Fruit fly (Drosophila melanogaster) whole organism, pupa: ENCODE measurements around the gene CG7497.

Experiments used
- CG10348 ChIP-seq: fragments of 200-800 bp; sonication (Bioruptor generic); IDR thresholded peaks from 2 replicates; pipeline ENCODE4 v1.3.6; 2022; ENCODE audit warnings: missing biosample characterization, missing genetic modification characterization
- CG12605 ChIP-seq: fragments of 200-800 bp; sonication (Bioruptor generic); IDR thresholded peaks from 2 replicates; pipeline ENCODE4 v1.3.6; 2022; ENCODE audit warnings: missing biosample characterization, missing genetic modification characterization
- CG13204 ChIP-seq: fragments of 200-800 bp; sonication (Bioruptor generic); optimal IDR thresholded peaks from 2 replicates; lab custom pipeline; 2018; ENCODE audit warnings: missing biosample characterization, mild to moderate bottlenecking, missing genetic modification characterization, moderate library complexity
- CG14655 ChIP-seq: fragments of 200-800 bp; sonication (Bioruptor generic); optimal IDR thresholded peaks from 3 replicates; lab custom pipeline; 2017; ENCODE audit warnings: mild to moderate bottlenecking, missing biosample characterization, missing genetic modification reagents, missing genetic modification characterization
- CG15710 ChIP-seq: fragments of 200-800 bp; sonication (Bioruptor generic); optimal IDR thresholded peaks from 2 replicates; lab custom pipeline; 2018; ENCODE audit warnings: missing biosample characterization, mild to moderate bottlenecking, missing genetic modification characterization, moderate library complexity
- CG17806 ChIP-seq: fragments of 200-800 bp; sonication (Bioruptor generic); optimal IDR thresholded peaks from 2 replicates; lab custom pipeline; 2018; ENCODE audit warnings: missing biosample characterization, mild to moderate bottlenecking, missing genetic modification characterization, moderate library complexity
- CG32121 ChIP-seq: fragments of 200-800 bp; sonication (Bioruptor generic); IDR thresholded peaks from 2 replicates; pipeline ENCODE4 v1.3.6; 2022; ENCODE audit warnings: missing biosample characterization, missing genetic modification characterization
- CG34367 ChIP-seq: fragments of 200-800 bp; sonication (Bioruptor generic); optimal IDR thresholded peaks from 2 replicates; lab custom pipeline; 2018; ENCODE audit warnings: missing biosample characterization, mild to moderate bottlenecking, missing genetic modification characterization
- CG4496 ChIP-seq: fragments of 200-800 bp; sonication (Bioruptor generic); IDR thresholded peaks from 3 replicates; pipeline ENCODE4 v1.3.6; 2022; ENCODE audit warnings: missing biosample characterization, missing genetic modification characterization
- CG8159 ChIP-seq: fragments of 200-800 bp; sonication (Bioruptor generic); optimal IDR thresholded peaks from 3 replicates; lab custom pipeline; 2018; ENCODE audit warnings: missing biosample characterization, mild to moderate bottlenecking, missing genetic modification characterization, moderate library complexity
- CG8301 ChIP-seq: fragments of 200-800 bp; sonication (Bioruptor generic); optimal IDR thresholded peaks from 2 replicates; lab custom pipeline; 2018; ENCODE audit warnings: missing biosample characterization, mild to moderate bottlenecking, missing genetic modification characterization
- CG9948 ChIP-seq: fragments of 200-800 bp; sonication (Bioruptor generic); optimal IDR thresholded peaks from 2 replicates; lab custom pipeline; 2018; ENCODE audit warnings: missing biosample characterization, mild to moderate bottlenecking, missing genetic modification characterization, moderate library complexity
- D1 ChIP-seq: fragments of 200-800 bp; sonication (Bioruptor generic); optimal IDR thresholded peaks from 2 replicates; lab custom pipeline; 2018; ENCODE audit warnings: missing biosample characterization, mild to moderate bottlenecking, missing genetic modification characterization, moderate library complexity
- EcR ChIP-seq: fragments of 200-800 bp; sonication (Bioruptor generic); optimal IDR thresholded peaks from 3 replicates; lab custom pipeline; 2019; ENCODE audit warnings: missing biosample characterization, missing genetic modification characterization, mild to moderate bottlenecking, moderate library complexity, missing genetic modification reagents
- Ets98B ChIP-seq: fragments of 200-800 bp; sonication (Bioruptor generic); IDR thresholded peaks from 2 replicates; pipeline ENCODE4 v1.3.6; 2022; ENCODE audit warnings: missing biosample characterization, missing genetic modification characterization
- Pif1A ChIP-seq: fragments of 200-800 bp; sonication (Bioruptor generic); optimal IDR thresholded peaks from 3 replicates; lab custom pipeline; 2016; ENCODE audit warnings: missing biosample characterization, missing genetic modification characterization
- Pif1B ChIP-seq: fragments of 200-800 bp; sonication (Bioruptor generic); optimal IDR thresholded peaks from 3 replicates; lab custom pipeline; 2016; ENCODE audit warnings: missing biosample characterization, missing genetic modification characterization
- Snoo ChIP-seq: fragments of 200-800 bp; sonication (Bioruptor generic); optimal IDR thresholded peaks from 3 replicates; lab custom pipeline; 2017; ENCODE audit warnings: missing biosample characterization, mild to moderate bottlenecking, missing genetic modification characterization, inconsistent platforms
- fd96Ca ChIP-seq: fragments of 200-800 bp; sonication (Bioruptor generic); IDR thresholded peaks from 3 replicates; pipeline ENCODE4 v1.3.6; 2022; ENCODE audit warnings: missing biosample characterization, missing genetic modification characterization
- gl ChIP-seq: fragments of 200-800 bp; sonication (Bioruptor generic); optimal IDR thresholded peaks from 2 replicates; lab custom pipeline; 2018; ENCODE audit warnings: missing biosample characterization, mild to moderate bottlenecking, missing genetic modification characterization
- rn ChIP-seq: fragments of 200-800 bp; sonication (Bioruptor generic); IDR thresholded peaks from 2 replicates; pipeline ENCODE4 v1.3.6; 2022; ENCODE audit warnings: missing biosample characterization, missing genetic modification characterization

Gene CG7497

DNA sequence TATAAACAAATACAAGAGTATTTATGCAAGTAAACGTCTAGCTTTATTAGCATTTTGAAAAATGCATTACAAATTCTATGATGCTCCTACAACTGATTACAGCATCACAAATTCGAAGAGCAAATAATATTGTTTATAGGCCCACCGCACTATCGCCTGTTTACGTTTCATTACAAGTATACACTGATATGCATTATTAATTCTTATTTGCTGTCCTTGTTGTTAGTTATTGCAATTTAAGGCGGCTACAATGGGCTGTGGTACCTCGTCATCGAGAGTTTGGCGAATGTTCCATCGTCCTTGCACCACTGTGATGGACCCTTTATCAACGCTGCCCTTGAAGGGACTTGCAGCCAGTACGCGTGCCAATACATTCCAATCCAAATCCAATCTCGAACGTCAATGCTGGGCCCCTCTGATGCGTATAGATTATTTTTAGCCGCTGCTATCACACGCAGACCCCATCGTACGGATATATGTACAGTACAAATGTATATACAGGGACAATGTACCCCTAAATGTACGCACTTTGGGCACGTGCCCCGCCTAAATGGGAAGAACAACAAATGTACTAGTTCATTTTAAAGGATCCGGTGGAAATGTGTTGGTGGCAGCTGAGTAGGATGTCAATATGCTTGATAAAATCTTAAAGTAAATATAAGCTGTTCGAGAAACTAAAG is 23.6 kb downstream of the CG7497 start:
- 0 out of 2 replicates have a peak, but pooled peaks have one; percentile 16 for TF ChIP-seq CG32121 (GFP tag; lab: Robert Waterston, UW)
- TF ChIP-seq gl (tag; lab: Kevin White, UChicago), result no peak

dm6 chr3L:17657728-17658379 is 24.6 kb downstream of the CG7497 start:
- TF ChIP-seq EcR (GFP tag; lab: Kevin White, UChicago) (peak; percentile 96), CG8159 (tag; lab: Kevin White, UChicago) (peak; percentile 89), CG15710 (tag; lab: Kevin White, UChicago) (peak; percentile 88), CG34367 (tag; lab: Kevin White, UChicago) (peak; percentile 85), CG14655 (GFP tag; lab: Kevin White, UChicago) (peak; percentile 89), CG32121 (GFP tag; lab: Robert Waterston, UW) (peak; percentile 54; the same call in 1 of the 2 replicates), gl (tag; lab: Kevin White, UChicago) (peak; percentile 55), CG8301 (tag; lab: Kevin White, UChicago) (peak; percentile 88), fd96Ca (GFP tag; lab: Robert Waterston, UW) (peak; percentile 83; the same call in 2 of the 3 replicates), CG13204 (GFP tag; lab: Kevin White, UChicago) (peak; percentile 63), D1 (peak; percentile 68), CG4496 (peak; percentile 85), rn (GFP tag; lab: Robert Waterston, UW) (peak; percentile 54; the same call in 1 of the 2 replicates), CG17806 (peak; percentile 84), CG12605 (GFP tag; lab: Robert Waterston, UW) (peak; percentile 70; the same call in 1 of the 2 replicates), Pif1B (GFP tag; lab: Kevin White, UChicago) (peak; percentile 82), Ets98B (GFP tag; lab: Robert Waterston, UW) (peak; percentile 75), Pif1A (GFP tag; lab: Kevin White, UChicago) (peak; percentile 78), CG10348 (GFP tag; lab: Robert Waterston, UW) (no peak), CG9948 (tag; lab: Kevin White, UChicago) (peak; percentile 90), Snoo (tag; lab: Kevin White, UChicago) (peak; percentile 58)
- TF ChIP-seq, all 21 proteins: peak for 20

DNA sequence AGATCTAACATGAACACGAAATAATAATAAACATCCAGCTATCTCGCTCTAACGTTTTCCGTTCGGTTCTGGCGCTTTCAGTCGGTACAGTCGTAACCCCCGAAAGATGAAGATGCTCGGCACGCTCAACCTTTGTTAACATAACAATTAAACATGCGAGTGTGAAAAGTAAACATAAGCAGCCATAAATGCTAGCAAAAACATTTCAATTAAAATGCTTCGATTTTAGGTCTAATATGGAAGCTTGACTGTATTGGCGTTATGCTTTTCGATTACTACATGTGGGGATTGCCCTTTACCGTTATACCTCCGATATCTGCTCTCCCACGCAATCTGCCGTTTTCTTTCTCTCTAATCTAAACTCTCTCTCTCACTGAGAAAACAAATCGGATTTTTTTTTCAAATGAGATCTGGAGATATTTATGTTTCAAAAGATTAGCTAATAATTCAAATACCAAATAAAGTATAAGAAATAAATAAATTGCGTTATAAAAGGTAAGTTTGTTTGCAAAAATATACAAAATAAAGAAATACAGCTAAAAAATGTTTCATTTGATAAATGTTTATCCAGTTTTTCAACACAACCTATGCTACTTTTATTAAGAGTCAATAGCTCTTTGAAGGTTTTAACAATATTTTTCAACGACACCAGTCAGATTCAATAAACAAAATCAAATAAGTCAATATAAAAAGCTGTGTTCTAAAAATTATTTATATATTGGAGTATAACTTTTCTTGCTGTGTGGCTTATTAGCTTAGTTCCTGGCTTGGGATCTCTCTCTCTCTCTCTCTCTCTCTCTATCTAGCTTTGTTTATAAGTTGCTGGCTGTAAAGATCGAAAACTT is 25.4 kb downstream of the CG7497 start:
- TF ChIP-seq Ets98B (GFP tag; lab: Robert Waterston, UW) (peak; percentile 89), Pif1A (GFP tag; lab: Kevin White, UChicago) (peak; percentile 56), CG13204 (GFP tag; lab: Kevin White, UChicago) (no peak), CG14655 (GFP tag; lab: Kevin White, UChicago) (peak; percentile 57), CG15710 (tag; lab: Kevin White, UChicago) (peak; percentile 17), CG32121 (GFP tag; lab: Robert Waterston, UW) (peak; percentile 66), fd96Ca (GFP tag; lab: Robert Waterston, UW) (peak; percentile 86; the same call in 2 of the 3 replicates), EcR (GFP tag; lab: Kevin White, UChicago) (no peak), CG12605 (GFP tag; lab: Robert Waterston, UW) (peak; percentile 76), CG17806 (peak; percentile 47), gl (tag; lab: Kevin White, UChicago) (no peak), CG10348 (GFP tag; lab: Robert Waterston, UW) (peak; percentile 49; the same call in 1 of the 2 replicates), CG9948 (tag; lab: Kevin White, UChicago) (peak; percentile 30), CG4496 (peak; percentile 87), Snoo (tag; lab: Kevin White, UChicago) (peak; percentile 34), CG34367 (tag; lab: Kevin White, UChicago) (no peak), CG8301 (tag; lab: Kevin White, UChicago) (peak; percentile 62), Pif1B (GFP tag; lab: Kevin White, UChicago) (peak; percentile 44), D1 (no peak), rn (GFP tag; lab: Robert Waterston, UW) (peak; percentile 49; the same call in 1 of the 2 replicates), CG8159 (tag; lab: Kevin White, UChicago) (no peak)

DNA sequence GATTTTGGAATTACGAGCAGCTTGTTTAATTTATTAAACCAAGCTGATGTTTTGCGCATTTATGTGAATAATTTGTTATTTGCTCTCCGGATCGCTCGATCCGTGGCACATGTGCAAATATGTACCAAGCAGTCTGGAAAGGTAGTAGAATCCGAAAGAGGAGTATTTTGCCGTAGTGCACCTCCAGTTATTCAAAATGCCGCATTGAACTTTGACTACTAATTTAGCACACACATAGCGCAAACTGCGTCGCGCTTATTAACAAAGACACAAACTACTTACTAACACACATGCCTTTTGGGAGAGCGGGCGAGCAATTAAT is 26.0 kb downstream of the CG7497 start:
- TF ChIP-seq CG4496 (no peak), CG10348 (GFP tag; lab: Robert Waterston, UW) (no peak), rn (GFP tag; lab: Robert Waterston, UW) (no peak)

DNA sequence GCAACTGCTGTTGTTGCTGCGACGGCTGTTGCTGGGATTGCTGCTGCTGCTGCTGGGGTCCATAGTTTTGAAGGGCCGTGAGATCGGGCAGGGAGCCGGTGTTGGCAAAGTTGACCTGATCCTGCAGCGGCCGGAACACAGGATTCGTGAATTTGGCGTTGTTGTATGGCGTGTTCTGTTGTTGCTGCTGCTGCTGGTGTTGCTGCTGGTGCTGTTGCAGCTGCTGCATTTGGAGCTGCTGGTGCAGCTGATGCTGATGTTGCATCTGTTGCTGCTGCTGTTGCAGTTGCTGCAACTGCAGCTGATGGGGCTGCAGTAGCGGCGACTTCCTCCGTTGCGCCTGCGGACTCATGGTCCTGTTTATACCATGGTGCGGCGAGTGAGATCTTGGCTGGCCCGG is 30.4 kb downstream of the CG7497 start:
- TF ChIP-seq CG34367 (tag; lab: Kevin White, UChicago), result no peak
- no peak for TF ChIP-seq Ets98B (GFP tag; lab: Robert Waterston, UW)
- TF ChIP-seq rn (GFP tag; lab: Robert Waterston, UW), result no peak
- no peak for TF ChIP-seq CG13204 (GFP tag; lab: Kevin White, UChicago)
- no peak for TF ChIP-seq gl (tag; lab: Kevin White, UChicago)
- no peak for TF ChIP-seq CG32121 (GFP tag; lab: Robert Waterston, UW)
- TF ChIP-seq EcR (GFP tag; lab: Kevin White, UChicago), result no peak
- TF ChIP-seq CG10348 (GFP tag; lab: Robert Waterston, UW), result no peak
- TF ChIP-seq CG15710 (tag; lab: Kevin White, UChicago), result no peak
- TF ChIP-seq CG14655 (GFP tag; lab: Kevin White, UChicago), result no peak
- no peak for TF ChIP-seq fd96Ca (GFP tag; lab: Robert Waterston, UW)
- TF ChIP-seq, all 21 proteins: peak for 0
